Worm (Caenorhabditis elegans): ENCODE data around the gene W09D10.4.

Gene W09D10.4

ce11 chrIII:10720170-10720569 lies 4.2 kb upstream of the W09D10.4 start (continued):
- TF ChIP-seq pag-3 (tag; optimal IDR thresholded peaks at IDR 0.05; ENCODE audit: borderline replicate concordance) (no peak), unc-55 (GFP tag; optimal IDR thresholded peaks at IDR 0.05) (peak; percentile 90), C38D4.7 (GFP tag; optimal IDR thresholded peaks at IDR 0.05) (no peak), ceh-22 (tag; optimal IDR thresholded peaks at IDR 0.05) (no peak), hlh-15 (tag; optimal IDR thresholded peaks at IDR 0.05) (no peak), tbx-2 (tag; optimal IDR thresholded peaks at IDR 0.05) (peak; percentile 67), nhr-232 (tag; optimal IDR thresholded peaks at IDR 0.05) (no peak), ttx-3 (tag; optimal IDR thresholded peaks at IDR 0.05) (no peak), dmd-4 (tag; optimal IDR thresholded peaks at IDR 0.05; ENCODE audit: borderline replicate concordance) (no peak), lim-6 (tag; optimal IDR thresholded peaks at IDR 0.05) (no peak), sox-4 (tag; optimal IDR thresholded peaks at IDR 0.05) (no peak), rnt-1 (tag; optimal IDR thresholded peaks at IDR 0.05) (peak; percentile 70), pat-9 (tag; optimal IDR thresholded peaks at IDR 0.05) (no peak), ceh-2 (tag; optimal IDR thresholded peaks at IDR 0.05) (peak; percentile 45), ceh-14 (tag; optimal IDR thresholded peaks at IDR 0.05) (peak; percentile 49), unc-3 (GFP tag; conservative IDR thresholded peaks at IDR 0.05) (no peak; the same call in 1 of the 2 replicates), unc-3 (tag; optimal IDR thresholded peaks at IDR 0.05) (no peak), elt-4 (tag; optimal IDR thresholded peaks at IDR 0.05) (no peak), madf-2 (tag; optimal IDR thresholded peaks at IDR 0.05) (no peak), ceh-19 (GFP tag; optimal IDR thresholded peaks at IDR 0.05) (peak; percentile 24), hlh-8 (tag; optimal IDR thresholded peaks at IDR 0.05) (no peak), ets-4 (tag; optimal IDR thresholded peaks at IDR 0.05) (no peak), hlh-6 (tag; optimal IDR thresholded peaks at IDR 0.05) (no peak), ztf-16 (tag; optimal IDR thresholded peaks at IDR 0.05) (no peak), fax-1 (tag; optimal IDR thresholded peaks at IDR 0.05) (no peak), fkh-10 (GFP tag; optimal IDR thresholded peaks at IDR 0.05) (no peak), ceh-48 (tag; optimal IDR thresholded peaks at IDR 0.05) (peak; percentile 87), lin-11 (tag; optimal IDR thresholded peaks at IDR 0.05) (no peak), nfya-1 (tag; optimal IDR thresholded peaks at IDR 0.05) (peak; percentile 99), unc-42 (tag; optimal IDR thresholded peaks at IDR 0.05) (peak; percentile 50), pros-1 (tag; optimal IDR thresholded peaks at IDR 0.05) (peak; percentile 20), pax-1 (tag; optimal IDR thresholded peaks at IDR 0.05) (no peak), dve-1 (tag; optimal IDR thresholded peaks at IDR 0.05) (no peak), C08G9.2 (tag; optimal IDR thresholded peaks at IDR 0.05) (no peak), sox-2 (GFP tag; IDR thresholded peaks at IDR 0.05) (peak; percentile 17; the same call in 1 of the 2 replicates), syd-9 (tag; optimal IDR thresholded peaks at IDR 0.05) (no peak), tbx-7 (tag; optimal IDR thresholded peaks at IDR 0.05) (no peak), ceh-34 (tag; optimal IDR thresholded peaks at IDR 0.05) (peak; percentile 60), ref-2 (tag; optimal IDR thresholded peaks at IDR 0.05) (peak; percentile 48), zip-5 (tag; optimal IDR thresholded peaks at IDR 0.05) (no peak), mec-3 (tag; optimal IDR thresholded peaks at IDR 0.05; ENCODE audit: borderline replicate concordance) (no peak), fkh-6 (tag; optimal IDR thresholded peaks at IDR 0.05) (no peak), K02D7.2 (tag; optimal IDR thresholded peaks at IDR 0.05) (no peak), ceh-30 (tag; optimal IDR thresholded peaks at IDR 0.05) (no peak), ama-1 (optimal IDR thresholded peaks at IDR 0.05) (no peak), unc-86 (tag; optimal IDR thresholded peaks at IDR 0.05) (no peak)

- TF ChIP-seq ceh-30 (tag; optimal IDR thresholded peaks at IDR 0.05), result no peak
- TF ChIP-seq ets-4 (tag; optimal IDR thresholded peaks at IDR 0.05), result peak; percentile 4
These were observed 3.1 kb upstream of the W09D10.4 start for ce11 chrIII:10719057-10719456.
